Worm (Caenorhabditis elegans): Measurements from ENCODE around the gene ape-1.

The ape-1 gene

DNA sequence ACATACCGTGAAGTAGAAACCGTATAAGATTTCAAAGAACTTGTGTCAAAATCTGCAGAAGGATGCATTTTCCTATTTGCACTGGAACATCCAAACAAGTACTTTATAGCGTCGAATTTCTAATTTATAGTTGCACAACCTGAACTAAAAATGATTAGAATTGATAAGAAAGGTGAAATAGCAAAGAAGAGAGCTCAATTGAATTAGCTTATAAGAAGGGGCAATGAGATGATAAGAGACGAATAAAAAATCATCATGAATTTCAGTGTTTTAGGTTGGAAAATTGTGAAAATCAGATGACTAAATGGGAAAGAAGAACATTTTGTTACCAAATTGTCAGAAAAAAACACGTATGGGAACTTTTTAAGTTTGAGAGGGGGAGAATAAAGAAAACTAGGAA is 15.8 kb downstream of the ape-1 start, which contains the start of gene W05E10.1:
TSS of gene W05E10.1 (minus strand) at position 139 of the 400 bp plus-strand sequence.
- no peak for TF ChIP-seq bed-3 (GFP tag; optimal IDR thresholded peaks at IDR 0.05)

DNA sequence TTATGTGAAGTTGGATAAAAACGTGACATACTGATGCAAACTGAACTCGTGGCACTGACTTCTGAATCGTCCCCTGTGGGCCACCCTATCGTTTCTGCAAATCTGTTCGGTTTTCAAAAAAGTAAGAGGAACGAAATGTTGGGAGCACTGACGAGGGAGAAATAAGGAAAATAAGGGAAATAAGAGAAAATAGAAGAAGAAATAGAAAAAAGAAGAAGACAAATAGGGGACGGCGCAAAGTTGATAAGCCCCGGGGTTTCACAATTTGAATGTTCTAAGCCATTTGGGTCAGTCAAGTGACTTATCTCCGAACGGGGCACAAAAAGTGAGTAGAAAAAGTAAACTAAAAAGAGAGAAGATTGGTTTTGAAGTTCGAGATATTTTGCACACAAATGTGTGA is 19.9 kb downstream of the ape-1 start, which contains the start of gene W05E10.5:
TSS of gene W05E10.5 (minus strand) at position 101 of the 400 bp plus-strand sequence.
- TF ChIP-seq zip-8 (tag; optimal IDR thresholded peaks at IDR 0.05): no peak

DNA sequence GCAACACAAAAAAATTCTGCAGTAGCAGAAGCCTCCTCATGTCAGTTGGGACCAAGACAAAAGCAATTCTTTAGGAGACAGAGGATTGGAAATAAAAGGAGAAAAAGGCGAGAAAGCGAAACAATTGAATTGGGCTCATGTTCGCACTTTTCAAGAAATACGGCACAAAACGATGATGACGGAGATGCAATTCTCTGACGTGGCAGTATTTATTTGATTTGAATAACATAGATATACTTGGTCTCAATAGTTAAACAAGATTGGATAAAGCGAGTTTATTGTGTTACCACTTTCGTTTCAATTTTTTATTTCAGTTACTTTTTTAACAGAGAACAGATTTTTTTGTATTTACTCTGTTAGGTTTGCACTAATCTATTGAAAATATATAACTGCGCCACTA is 21.7 kb downstream of the ape-1 start:
- TF ChIP-seq drap-1 (GFP tag; optimal IDR thresholded peaks at IDR 0.05) (no peak), ces-1 (GFP tag; optimal IDR thresholded peaks at IDR 0.05) (peak; percentile 84)

DNA sequence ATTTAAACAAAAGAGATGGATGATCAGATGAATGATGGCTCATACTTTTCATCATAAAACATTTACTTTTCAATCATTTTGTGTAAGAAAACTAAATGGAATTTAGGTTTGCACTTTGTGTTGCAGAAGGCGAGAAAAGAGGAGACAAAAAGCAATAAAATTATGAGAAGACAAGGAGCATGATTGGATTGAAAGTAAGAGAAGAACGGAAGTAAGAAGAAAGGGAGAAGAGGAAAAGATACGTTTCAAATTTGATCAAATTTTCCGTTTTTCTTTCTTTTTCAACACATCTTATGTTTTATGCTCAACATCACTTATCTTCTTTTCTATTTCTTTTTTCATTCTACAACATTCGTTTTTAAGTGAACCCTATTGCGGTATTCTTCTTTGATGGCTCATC is 28.9 kb downstream of the ape-1 start:
- TF ChIP-seq ceh-43 (GFP tag; optimal IDR thresholded peaks at IDR 0.05) (no peak), ces-1 (GFP tag; optimal IDR thresholded peaks at IDR 0.05) (peak; percentile 81), elt-1 (tag; optimal IDR thresholded peaks at IDR 0.05; ENCODE audit: borderline replicate concordance, insufficient read depth) (no peak), ceh-83 (GFP tag; optimal IDR thresholded peaks at IDR 0.05) (no peak)

DNA sequence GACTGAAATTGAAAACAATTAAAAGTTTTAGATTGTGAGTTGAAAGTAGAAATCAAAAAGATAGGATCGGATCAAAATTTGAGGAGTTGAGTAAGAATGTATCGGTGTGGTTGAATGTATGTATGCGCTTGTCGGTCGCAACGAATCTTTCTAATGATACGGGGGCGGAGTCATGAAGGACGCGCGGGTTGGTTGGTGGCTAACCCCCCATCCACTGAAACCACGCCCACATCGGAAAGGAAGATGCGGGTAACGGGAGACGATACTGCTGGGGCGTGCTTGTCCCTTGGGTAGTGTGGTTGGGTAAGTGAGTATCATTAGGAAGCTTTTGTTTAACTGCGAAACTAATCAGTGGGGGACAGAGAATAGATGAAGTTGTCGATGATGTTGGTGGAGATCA is 29.7 kb downstream of the ape-1 start, which contains the start of gene ceh-32:
TSS of gene ceh-32 (minus strand) at position 2 of the 400 bp plus-strand sequence.
- no peak for TF ChIP-seq hlh-1 (tag; optimal IDR thresholded peaks at IDR 0.05)
- TF ChIP-seq cnd-1 (tag; optimal IDR thresholded peaks at IDR 0.05): no peak
- TF ChIP-seq ces-1 (GFP tag; optimal IDR thresholded peaks at IDR 0.05): no peak
- no peak for TF ChIP-seq unc-120 (tag; optimal IDR thresholded peaks at IDR 0.05; ENCODE audit: poor library complexity, severe bottlenecking)
- TF ChIP-seq elt-1 (tag; optimal IDR thresholded peaks at IDR 0.05; ENCODE audit: borderline replicate concordance, insufficient read depth): no peak
- TF ChIP-seq nhr-12 (tag; optimal IDR thresholded peaks at IDR 0.05): no peak

- no peak for TF ChIP-seq mep-1 (tag; optimal IDR thresholded peaks at IDR 0.05)
- TF ChIP-seq nhr-28 (tag; optimal IDR thresholded peaks at IDR 0.05): no peak
- TF ChIP-seq ceh-39 (tag; optimal IDR thresholded peaks at IDR 0.05): no peak
- no peak for TF ChIP-seq nhr-76 (tag; optimal IDR thresholded peaks at IDR 0.05)
- TF ChIP-seq bed-3 (GFP tag; optimal IDR thresholded peaks at IDR 0.05): no peak
These were observed 30.6 kb downstream of the ape-1 start for ce11 chrV:11706353-11706752.

DNA sequence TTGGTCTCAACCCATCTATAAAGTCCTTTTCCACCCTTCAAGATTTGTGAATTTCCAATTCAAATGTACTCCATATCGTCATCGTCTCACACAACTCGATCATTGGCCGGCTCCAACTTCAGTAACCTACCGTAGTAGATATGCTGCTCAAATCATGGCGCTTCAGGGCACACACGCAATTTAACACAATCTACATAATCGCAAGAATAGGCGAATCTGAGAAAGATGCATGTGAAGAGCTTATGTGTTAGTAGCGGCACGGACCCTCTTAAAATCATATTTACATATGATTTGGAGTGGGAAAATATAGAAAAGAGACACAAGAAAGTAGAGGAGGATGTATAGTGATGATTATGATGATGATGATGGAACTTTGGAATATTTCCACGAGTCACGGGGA is 36.0 kb downstream of the ape-1 start:
- TF ChIP-seq tbx-8 (GFP tag; optimal IDR thresholded peaks at IDR 0.05): no peak
- no peak for TF ChIP-seq unc-120 (tag; optimal IDR thresholded peaks at IDR 0.05; ENCODE audit: poor library complexity, severe bottlenecking)
- TF ChIP-seq elt-1 (tag; optimal IDR thresholded peaks at IDR 0.05; ENCODE audit: borderline replicate concordance, insufficient read depth): no peak
- TF ChIP-seq cnd-1 (tag; optimal IDR thresholded peaks at IDR 0.05): no peak
- TF ChIP-seq ceh-43 (GFP tag; optimal IDR thresholded peaks at IDR 0.05): no peak
- peak; percentile 50 for TF ChIP-seq ces-1 (GFP tag; optimal IDR thresholded peaks at IDR 0.05)
- no peak for TF ChIP-seq ztf-11 (tag; optimal IDR thresholded peaks at IDR 0.05)

ce11 chrV:11715797-11716196 is 40.1 kb downstream of the ape-1 start, which contains the start of gene tre-3:
TSS of gene tre-3 (minus strand) at chrV:11715903.
- TF ChIP-seq nhr-76 (tag; optimal IDR thresholded peaks at IDR 0.05) (no peak), ham-2 (GFP tag; optimal IDR thresholded peaks at IDR 0.05) (no peak), sem-2 (GFP tag; optimal IDR thresholded peaks at IDR 0.05) (no peak), tbx-8 (GFP tag; optimal IDR thresholded peaks at IDR 0.05) (no peak)

- no peak for TF ChIP-seq nhr-76 (tag; optimal IDR thresholded peaks at IDR 0.05)
- no peak for TF ChIP-seq tbx-8 (GFP tag; optimal IDR thresholded peaks at IDR 0.05)
- TF ChIP-seq M03D4.4 (tag; optimal IDR thresholded peaks at IDR 0.05): no peak
- TF ChIP-seq nhr-28 (tag; optimal IDR thresholded peaks at IDR 0.05): no peak
- TF ChIP-seq pha-4 (tag; optimal IDR thresholded peaks at IDR 0.05): no peak
These were observed 41.2 kb downstream of the ape-1 start for ce11 chrV:11716930-11717329.
